Worm (Caenorhabditis elegans) whole organism, L2 larva: Measurements from ENCODE around the gene anmt-2.

ENCODE experiments used
- C34F6.9 ChIP-seq: fragments of 150-350 bp; optimal IDR thresholded peaks from 2 replicates; lab custom pipeline; 2014; ENCODE audit warnings: missing biosample characterization, missing genetic modification characterization
- F13H6.1 ChIP-seq: sonication (generic microtip); optimal IDR thresholded peaks from 2 replicates; lab custom pipeline; 2016; ENCODE audit warnings: missing genetic modification characterization, missing compliant biosample characterization
- R02D3.7 ChIP-seq: fragments of 150-350 bp; optimal IDR thresholded peaks from 2 replicates; lab custom pipeline; 2014; ENCODE audit warnings: missing biosample characterization, missing genetic modification characterization
- Y55F3AM.14 ChIP-seq: fragments of 200-800 bp; sonication (Bioruptor generic); optimal IDR thresholded peaks from 2 replicates; lab custom pipeline; 2018; ENCODE audit warnings: mild to moderate bottlenecking, missing genetic modification characterization, missing compliant biosample characterization
- ZK546.5 ChIP-seq: sonication (generic microtip); optimal IDR thresholded peaks from 2 replicates; lab custom pipeline; 2017; ENCODE audit warnings: missing biosample characterization, missing genetic modification characterization
- alr-1 ChIP-seq: fragments of 150-350 bp; optimal IDR thresholded peaks from 2 replicates; lab custom pipeline; 2014; ENCODE audit warnings: missing biosample characterization, missing genetic modification characterization
- aly-2 ChIP-seq: fragments of 150-350 bp; optimal IDR thresholded peaks from 2 replicates; lab custom pipeline; 2014; ENCODE audit warnings: missing biosample characterization, missing genetic modification characterization
- ama-1 ChIP-seq: fragments of 150-350 bp; optimal IDR thresholded peaks from 2 replicates; lab custom pipeline; 2018; ENCODE audit warnings: inconsistent platforms
- blmp-1 ChIP-seq: sonication (generic microtip); optimal IDR thresholded peaks from 2 replicates; lab custom pipeline; 2017; ENCODE audit warnings: missing genetic modification characterization, mild to moderate bottlenecking, missing compliant biosample characterization, antibody characterized with exemption, moderate library complexity; ENCODE audit not compliant: insufficient read depth
- ceh-16 ChIP-seq: fragments of 150-350 bp; optimal IDR thresholded peaks from 2 replicates; lab custom pipeline; 2014; ENCODE audit warnings: missing biosample characterization, missing genetic modification characterization
- ceh-82 ChIP-seq: fragments of 150-350 bp; optimal IDR thresholded peaks from 2 replicates; lab custom pipeline; 2014; ENCODE audit warnings: missing biosample characterization, missing genetic modification characterization
- crh-2 ChIP-seq: sonication (generic microtip); optimal IDR thresholded peaks from 2 replicates; lab custom pipeline; 2017; ENCODE audit warnings: missing biosample characterization, missing genetic modification characterization
- dmd-4 ChIP-seq: sonication (generic microtip); optimal IDR thresholded peaks from 2 replicates; lab custom pipeline; 2017; ENCODE audit warnings: missing biosample characterization, missing genetic modification characterization
- egl-27 ChIP-seq: sonication (generic microtip); optimal IDR thresholded peaks from 3 replicates; lab custom pipeline; 2017; ENCODE audit warnings: missing biosample characterization, missing genetic modification reagents, missing genetic modification characterization
- elt-1 ChIP-seq: fragments of 150-350 bp; optimal IDR thresholded peaks from 2 replicates; lab custom pipeline; 2014; ENCODE audit warnings: missing biosample characterization, missing genetic modification characterization
- elt-3 ChIP-seq: sonication (generic microtip); optimal IDR thresholded peaks from 2 replicates; lab custom pipeline; 2017; ENCODE audit warnings: missing biosample characterization, missing genetic modification characterization
- fos-1 ChIP-seq: fragments of 150-350 bp; optimal IDR thresholded peaks from 2 replicates; lab custom pipeline; 2014; ENCODE audit warnings: missing biosample characterization, missing genetic modification characterization
- gmeb-1 ChIP-seq: fragments of 150-350 bp; optimal IDR thresholded peaks from 2 replicates; lab custom pipeline; 2014; ENCODE audit warnings: missing biosample characterization, missing genetic modification characterization
- lin-11 ChIP-seq: fragments of 150-350 bp; sonication (generic microtip); optimal IDR thresholded peaks from 2 replicates; lab custom pipeline; 2014; ENCODE audit warnings: missing biosample characterization, missing genetic modification characterization, inconsistent platforms, mixed read lengths
- lin-13 ChIP-seq: fragments of 150-350 bp; optimal IDR thresholded peaks from 2 replicates; lab custom pipeline; 2014; ENCODE audit warnings: missing biosample characterization, missing genetic modification reagents, missing genetic modification characterization
- lin-39 ChIP-seq: fragments of 150-350 bp; optimal IDR thresholded peaks from 2 replicates; lab custom pipeline; 2014; ENCODE audit warnings: missing biosample characterization, missing genetic modification reagents, missing genetic modification characterization
- lsy-2 ChIP-seq, 2 experiments: fragments of 150-350 bp in 1 of 2; sonication (generic microtip) in 1 of 2; optimal IDR thresholded peaks; 2 replicates each; lab custom pipeline; 2014 to 2017; ENCODE audit warnings: missing biosample characterization in 2 of 2, missing genetic modification characterization in 2 of 2
- mab-5 ChIP-seq: fragments of 150-350 bp; optimal IDR thresholded peaks from 2 replicates; lab custom pipeline; 2014; ENCODE audit warnings: missing biosample characterization, missing genetic modification characterization
- mbf-1 ChIP-seq: sonication (generic microtip); optimal IDR thresholded peaks from 2 replicates; lab custom pipeline; 2017; ENCODE audit warnings: missing biosample characterization, missing genetic modification characterization
- mdl-1 ChIP-seq, 2 experiments: fragments of 150-350 bp in 1 of 2; sonication (generic microtip) in 1 of 2; optimal IDR thresholded peaks; 2 replicates each; lab custom pipeline; 2017; ENCODE audit warnings: missing biosample characterization in 2 of 2, missing genetic modification characterization in 2 of 2
- nhr-10 ChIP-seq: sonication (generic microtip); optimal IDR thresholded peaks from 2 replicates; lab custom pipeline; 2017; ENCODE audit warnings: missing biosample characterization, missing genetic modification characterization
- nhr-11 ChIP-seq: fragments of 150-350 bp; optimal IDR thresholded peaks from 2 replicates; lab custom pipeline; 2014; ENCODE audit warnings: missing biosample characterization, missing genetic modification characterization
- nhr-12 ChIP-seq: fragments of 150-350 bp; optimal IDR thresholded peaks from 2 replicates; lab custom pipeline; 2014; ENCODE audit warnings: missing biosample characterization, missing genetic modification characterization
- nhr-129 ChIP-seq: fragments of 150-350 bp; optimal IDR thresholded peaks from 2 replicates; lab custom pipeline; 2014; ENCODE audit warnings: missing biosample characterization, missing genetic modification characterization
- nhr-21 ChIP-seq: fragments of 150-350 bp; optimal IDR thresholded peaks from 2 replicates; lab custom pipeline; 2014; ENCODE audit warnings: missing biosample characterization, missing genetic modification characterization
- nhr-23 ChIP-seq: fragments of 150-350 bp; optimal IDR thresholded peaks from 2 replicates; lab custom pipeline; 2014; ENCODE audit warnings: missing biosample characterization, missing genetic modification reagents, missing genetic modification characterization
- nhr-237 ChIP-seq: fragments of 150-350 bp; optimal IDR thresholded peaks from 2 replicates; lab custom pipeline; 2014; ENCODE audit warnings: missing biosample characterization, missing genetic modification characterization
- nhr-25 ChIP-seq: fragments of 150-350 bp; sonication (generic microtip); optimal IDR thresholded peaks from 3 replicates; lab custom pipeline; 2014; ENCODE audit warnings: missing biosample characterization, missing genetic modification characterization
- nhr-6 ChIP-seq: fragments of 150-350 bp; optimal IDR thresholded peaks from 2 replicates; lab custom pipeline; 2014; ENCODE audit warnings: missing biosample characterization, missing genetic modification characterization
- nhr-77 ChIP-seq: fragments of 150-350 bp; optimal IDR thresholded peaks from 2 replicates; lab custom pipeline; 2014; ENCODE audit warnings: missing biosample characterization, missing genetic modification characterization
- peb-1 ChIP-seq: fragments of 150-350 bp; optimal IDR thresholded peaks from 2 replicates; lab custom pipeline; 2014; ENCODE audit warnings: missing biosample characterization, missing genetic modification characterization
- sem-4 ChIP-seq: fragments of 150-350 bp; optimal IDR thresholded peaks from 2 replicates; lab custom pipeline; 2014; ENCODE audit warnings: missing biosample characterization, missing genetic modification reagents, missing genetic modification characterization
- skn-1 ChIP-seq: sonication (generic microtip); optimal IDR thresholded peaks from 2 replicates; lab custom pipeline; 2017; ENCODE audit warnings: missing biosample characterization, missing genetic modification characterization
- sma-3 ChIP-seq: sonication (generic microtip); optimal IDR thresholded peaks from 2 replicates; lab custom pipeline; 2016; ENCODE audit warnings: missing genetic modification reagents, missing genetic modification characterization, missing compliant biosample characterization
- sma-9 ChIP-seq, 2 experiments: fragments of 150-350 bp in 1 of 2; sonication (generic microtip) in 1 of 2; optimal IDR thresholded peaks; 2 replicates each; lab custom pipeline; 2014 to 2016; ENCODE audit warnings: missing genetic modification characterization in 2 of 2, mild to moderate bottlenecking in 1 of 2, missing biosample characterization in 1 of 2, missing compliant biosample characterization in 1 of 2, missing genetic modification reagents in 1 of 2, moderate library complexity in 1 of 2
- snpc-4 ChIP-seq: fragments of 150-350 bp; optimal IDR thresholded peaks from 2 replicates; lab custom pipeline; 2014; ENCODE audit warnings: missing biosample characterization, missing genetic modification characterization
- unc-39 ChIP-seq: fragments of 150-350 bp; optimal IDR thresholded peaks from 2 replicates; lab custom pipeline; 2014; ENCODE audit warnings: missing biosample characterization, missing genetic modification characterization
- unc-55 ChIP-seq: fragments of 150-350 bp; sonication (generic microtip); optimal IDR thresholded peaks from 3 replicates; lab custom pipeline; 2014; ENCODE audit warnings: missing biosample characterization, missing genetic modification reagents, missing genetic modification characterization
- unc-62 ChIP-seq: fragments of 150-350 bp; optimal IDR thresholded peaks from 2 replicates; lab custom pipeline; 2014; ENCODE audit warnings: missing biosample characterization, missing genetic modification reagents, missing genetic modification characterization
- zag-1 ChIP-seq: fragments of 150-350 bp; optimal IDR thresholded peaks from 2 replicates; lab custom pipeline; 2014; ENCODE audit warnings: missing biosample characterization, missing genetic modification characterization
- ztf-1 ChIP-seq: fragments of 200-800 bp; sonication (Bioruptor generic); conservative IDR thresholded peaks from 2 replicates; pipeline ENCODE4 v1.3.6; 2022; ENCODE audit warnings: missing genetic modification characterization, missing compliant biosample characterization
- ztf-11 ChIP-seq: sonication (generic microtip); optimal IDR thresholded peaks from 2 replicates; lab custom pipeline; 2017; ENCODE audit warnings: missing biosample characterization, missing genetic modification characterization
- ztf-4 ChIP-seq: fragments of 150-350 bp; optimal IDR thresholded peaks from 2 replicates; lab custom pipeline; 2014; ENCODE audit warnings: missing biosample characterization, missing genetic modification characterization

Gene anmt-2

ce11 chrIII:6180294-6180693 lies 22.7 kb upstream of the anmt-2 start:
- TF ChIP-seq elt-1 (tag; lab: Kevin White, UChicago) (no peak), nhr-6 (tag; lab: Kevin White, UChicago) (no peak), nhr-21 (no peak), unc-62 (no peak), Y55F3AM.14 (GFP tag; lab: Kevin White, UChicago) (no peak), aly-2 (tag; lab: Kevin White, UChicago) (no peak), ztf-1 (GFP tag; lab: Robert Waterston, UW) (no peak), elt-3 (tag; lab: Kevin White, UChicago) (no peak), C34F6.9 (tag; lab: Kevin White, UChicago) (no peak), sem-4 (tag; lab: Kevin White, UChicago) (no peak), nhr-129 (tag; lab: Kevin White, UChicago) (peak; percentile 10), skn-1 (tag; lab: Kevin White, UChicago) (peak; percentile 34), egl-27 (tag; lab: Kevin White, UChicago) (no peak), nhr-25 (tag; lab: Kevin White, UChicago) (no peak), zag-1 (tag; lab: Kevin White, UChicago) (no peak), crh-2 (tag; lab: Kevin White, UChicago) (peak; percentile 68), fos-1 (tag; lab: Kevin White, UChicago) (peak; percentile 58), peb-1 (tag; lab: Kevin White, UChicago) (no peak), ceh-16 (tag; lab: Kevin White, UChicago) (no peak), mdl-1 (tag; optimal IDR thresholded peaks at IDR 0.05; lab: Kevin White, UChicago) (peak in 1 of 2 experiments; percentile 28), unc-39 (tag; lab: Kevin White, UChicago) (no peak), lsy-2 (tag; optimal IDR thresholded peaks at IDR 0.05; lab: Kevin White, UChicago) (no peak), sma-9 (GFP tag; optimal IDR thresholded peaks at IDR 0.05; lab: Kevin White, UChicago) (peak; percentile 66), sma-9 (tag; optimal IDR thresholded peaks at IDR 0.05; lab: Kevin White, UChicago) (no peak), R02D3.7 (no peak), nhr-11 (tag; lab: Kevin White, UChicago) (no peak), lin-11 (no peak), ceh-82 (tag; lab: Kevin White, UChicago) (no peak), gmeb-1 (tag; lab: Kevin White, UChicago) (peak; percentile 36), nhr-237 (tag; lab: Kevin White, UChicago) (no peak), ztf-4 (tag; lab: Kevin White, UChicago) (no peak), sma-3 (peak; percentile 11), blmp-1 (tag; lab: Kevin White, UChicago) (no peak), ztf-11 (tag; lab: Kevin White, UChicago) (no peak), dmd-4 (tag; lab: Kevin White, UChicago) (no peak), lin-39 (tag; lab: Kevin White, UChicago) (no peak), ZK546.5 (no peak), alr-1 (no peak), nhr-12 (tag; lab: Kevin White, UChicago) (no peak), mab-5 (no peak), nhr-10 (no peak), nhr-77 (tag; lab: Kevin White, UChicago) (no peak), ama-1 (lab: Kevin White, UChicago) (no peak), unc-55 (no peak), F13H6.1 (tag; lab: Kevin White, UChicago) (peak; percentile 57), mbf-1 (tag; lab: Kevin White, UChicago) (no peak), lin-13 (GFP tag; lab: Kevin White, UChicago) (no peak), nhr-23 (tag; lab: Kevin White, UChicago) (no peak), snpc-4 (tag; lab: Kevin White, UChicago) (no peak)
- TF ChIP-seq, all 48 proteins: peak for 9
